Fruit fly (Drosophila melanogaster) whole organism, adult: ENCODE results near the gene sad.

Source experiments
- CG14711 ChIP-seq: fragments of 200-800 bp; sonication (Bioruptor generic); optimal IDR thresholded peaks from 2 replicates; lab custom pipeline; 2018; ENCODE audit warnings: missing biosample characterization, mild to moderate bottlenecking, missing genetic modification characterization, moderate library complexity
- CG1620 ChIP-seq: fragments of 200-800 bp; sonication (Bioruptor generic); optimal IDR thresholded peaks from 2 replicates; lab custom pipeline; 2016; ENCODE audit warnings: missing biosample characterization, missing genetic modification characterization
- CG33017 ChIP-seq: fragments of 200-800 bp; sonication (Bioruptor generic); optimal IDR thresholded peaks from 2 replicates; lab custom pipeline; 2018; ENCODE audit warnings: missing biosample characterization, mild to moderate bottlenecking, missing genetic modification characterization, moderate library complexity
- CG5204 ChIP-seq: fragments of 200-800 bp; sonication (Bioruptor generic); optimal IDR thresholded peaks from 2 replicates; lab custom pipeline; 2016; ENCODE audit warnings: missing biosample characterization, missing genetic modification characterization
- CG7101 ChIP-seq: fragments of 200-800 bp; sonication (Bioruptor generic); optimal IDR thresholded peaks from 2 replicates; lab custom pipeline; 2018; ENCODE audit warnings: missing biosample characterization, mild to moderate bottlenecking, missing genetic modification characterization, moderate library complexity
- Hr96 ChIP-seq: fragments of 200-800 bp; sonication (Bioruptor generic); optimal IDR thresholded peaks from 2 replicates; lab custom pipeline; 2016; ENCODE audit warnings: missing biosample characterization, missing genetic modification characterization
- cic ChIP-seq: fragments of 200-800 bp; sonication (Bioruptor generic); optimal IDR thresholded peaks from 2 replicates; lab custom pipeline; 2017; ENCODE audit warnings: missing biosample characterization, mild to moderate bottlenecking, missing genetic modification characterization, moderate library complexity
- cnc ChIP-seq, 2 experiments: fragments of >200 bp; optimal IDR thresholded peaks; 2 replicates each; lab custom pipeline; 2017
- kay ChIP-seq: fragments of 200-800 bp; sonication (Bioruptor generic); peaks from one replicate; lab custom pipeline; 2016; ENCODE audit warnings: missing biosample characterization, missing genetic modification characterization, borderline replicate concordance
- ovo ChIP-seq: fragments of 200-800 bp; sonication (Bioruptor generic); optimal IDR thresholded peaks from 2 replicates; lab custom pipeline; 2016; ENCODE audit warnings: missing biosample characterization, missing genetic modification characterization
- pad ChIP-seq: fragments of 200-800 bp; sonication (Bioruptor generic); optimal IDR thresholded peaks from 3 replicates; lab custom pipeline; 2017; ENCODE audit warnings: missing biosample characterization, missing genetic modification characterization, mild to moderate bottlenecking, moderate library complexity, missing genetic modification reagents
- toe ChIP-seq: fragments of 200-800 bp; sonication (Bioruptor generic); optimal IDR thresholded peaks from 2 replicates; lab custom pipeline; 2016; ENCODE audit warnings: missing biosample characterization, missing genetic modification characterization

DNA sequence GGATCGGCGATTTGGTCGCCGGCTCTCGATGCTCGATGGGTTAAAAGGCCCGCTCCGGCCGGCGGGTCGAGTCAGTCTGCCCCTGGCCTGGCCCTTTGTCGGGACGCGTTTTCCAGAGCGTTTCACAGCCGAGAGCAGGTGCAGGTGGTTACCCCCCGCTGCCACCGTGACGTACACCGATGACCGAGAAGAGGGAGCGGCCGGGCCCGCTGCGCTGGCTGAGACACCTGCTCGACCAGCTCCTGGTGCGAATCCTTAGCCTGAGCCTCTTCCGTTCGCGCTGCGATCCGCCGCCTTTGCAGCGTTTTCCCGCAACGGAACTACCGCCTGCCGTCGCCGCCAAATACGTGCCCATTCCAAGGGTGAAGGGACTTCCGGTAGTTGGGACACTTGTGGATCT lies at the start of gene sad:
- TF ChIP-seq kay (no peak), Hr96 (no peak), CG7101 (tag; lab: Kevin White, UChicago) (no peak), CG1620 (GFP tag; lab: Kevin White, UChicago) (no peak), toe (GFP tag; lab: Kevin White, UChicago) (no peak), CG14711 (tag; lab: Kevin White, UChicago) (no peak), cic (GFP tag; lab: Kevin White, UChicago) (no peak), ovo (GFP tag; lab: Kevin White, UChicago) (no peak), CG33017 (tag; lab: Kevin White, UChicago) (no peak), CG5204 (GFP tag; lab: Kevin White, UChicago) (no peak), pad (GFP tag; lab: Kevin White, UChicago) (no peak), cnc (optimal IDR thresholded peaks at IDR 0.05; lab: Kevin White, UChicago) (no peak)
